Worm (Caenorhabditis elegans) whole organism, L1 larva: ENCODE measurements around the gene F26G1.3.

Source experiments
- C04F5.9 ChIP-seq: sonication (generic microtip); optimal IDR thresholded peaks from 2 replicates; lab custom pipeline; 2016; ENCODE audit warnings: missing genetic modification characterization, missing compliant biosample characterization
- C16A3.4 ChIP-seq: fragments of 150-350 bp; optimal IDR thresholded peaks from 2 replicates; lab custom pipeline; 2014; ENCODE audit warnings: missing biosample characterization, missing genetic modification characterization
- F16B12.6 ChIP-seq: fragments of 150-350 bp; optimal IDR thresholded peaks from 2 replicates; lab custom pipeline; 2014; ENCODE audit warnings: missing biosample characterization, missing genetic modification characterization
- aha-1 ChIP-seq: fragments of 150-350 bp; optimal IDR thresholded peaks from 2 replicates; lab custom pipeline; 2014; ENCODE audit warnings: missing biosample characterization, missing genetic modification characterization
- ama-1 ChIP-seq: fragments of 150-350 bp; optimal IDR thresholded peaks from 2 replicates; lab custom pipeline; 2014
- ceh-63 ChIP-seq: fragments of 200-800 bp; sonication (Bioruptor generic); optimal IDR thresholded peaks from 2 replicates; lab custom pipeline; 2018; ENCODE audit warnings: mild to moderate bottlenecking, missing genetic modification characterization, missing compliant biosample characterization
- ceh-82 ChIP-seq, 3 experiments: fragments of 150-350 bp in 1 of 3; sonication (generic microtip) in 2 of 3; optimal IDR thresholded peaks; 2 replicates each; lab custom pipeline; 2014 to 2017; ENCODE audit warnings: missing biosample characterization in 3 of 3, missing genetic modification characterization in 3 of 3
- dpl-1 ChIP-seq, 3 experiments: fragments of 150-350 bp in 2 of 3; sonication (generic microtip) in 1 of 3; optimal IDR thresholded peaks; 2 replicates each; lab custom pipeline; 2014 to 2017; ENCODE audit warnings: missing biosample characterization in 3 of 3, missing genetic modification characterization in 3 of 3, missing genetic modification reagents in 3 of 3
- efl-1 ChIP-seq, 4 experiments: fragments of 150-350 bp; optimal IDR thresholded peaks in 3 of 4; peaks in 1 of 4; 1 replicate in 1 of 4; 2 replicates in 3 of 4; lab custom pipeline; 2014; ENCODE audit warnings: missing biosample characterization in 2 of 4, missing genetic modification characterization in 2 of 4, missing genetic modification reagents in 2 of 4
- efl-3 ChIP-seq: fragments of 200-800 bp; sonication (Bioruptor generic); optimal IDR thresholded peaks from 2 replicates; lab custom pipeline; 2018; ENCODE audit warnings: mild to moderate bottlenecking, missing genetic modification characterization, missing compliant biosample characterization
- elt-2 ChIP-seq: sonication (generic microtip); optimal IDR thresholded peaks from 2 replicates; lab custom pipeline; 2016; ENCODE audit warnings: missing genetic modification characterization, mild to moderate bottlenecking, inconsistent platforms, missing compliant biosample characterization, missing genetic modification reagents
- elt-3 ChIP-seq, 6 experiments: fragments of 150-350 bp in 1 of 6; sonication (generic microtip); optimal IDR thresholded peaks; 2 replicates each; lab custom pipeline; 2017 to 2018; ENCODE audit warnings: missing biosample characterization in 6 of 6, missing genetic modification characterization in 6 of 6, inconsistent platforms in 1 of 6
- fkh-4 ChIP-seq: sonication (generic microtip); optimal IDR thresholded peaks from 2 replicates; lab custom pipeline; 2016; ENCODE audit warnings: missing compliant biosample characterization, missing genetic modification characterization, borderline replicate concordance
- grh-1 ChIP-seq: fragments of 200-800 bp; sonication (Bioruptor generic); IDR thresholded peaks from 2 replicates; pipeline ENCODE4 v1.3.6; 2022; ENCODE audit warnings: missing genetic modification reagents, missing genetic modification characterization, missing compliant biosample characterization
- hlh-17 ChIP-seq: fragments of 200-800 bp; sonication (Bioruptor generic); optimal IDR thresholded peaks from 2 replicates; lab custom pipeline; 2018; ENCODE audit warnings: missing genetic modification characterization, mild to moderate bottlenecking, missing compliant biosample characterization, moderate library complexity, borderline replicate concordance
- irx-1 ChIP-seq: sonication (generic microtip); optimal IDR thresholded peaks from 2 replicates; lab custom pipeline; 2016; ENCODE audit warnings: missing genetic modification characterization, missing compliant biosample characterization
- jun-1 ChIP-seq: fragments of 150-350 bp; optimal IDR thresholded peaks from 2 replicates; lab custom pipeline; 2014; ENCODE audit warnings: missing biosample characterization, missing genetic modification reagents, missing genetic modification characterization
- lin-13 ChIP-seq: fragments of 150-350 bp; optimal IDR thresholded peaks from 2 replicates; lab custom pipeline; 2014; ENCODE audit warnings: missing biosample characterization, missing genetic modification reagents, missing genetic modification characterization
- lin-14 ChIP-seq: fragments of 200-800 bp; sonication (Bioruptor generic); optimal IDR thresholded peaks from 2 replicates; lab custom pipeline; 2018; ENCODE audit warnings: mild to moderate bottlenecking, missing genetic modification characterization, moderate library complexity, missing compliant biosample characterization
- lin-15B ChIP-seq: fragments of 150-350 bp; sonication (generic microtip); optimal IDR thresholded peaks from 3 replicates; lab custom pipeline; 2014; ENCODE audit warnings: missing biosample characterization, missing genetic modification characterization
- lin-35 ChIP-seq, 2 experiments: fragments of 150-350 bp; optimal IDR thresholded peaks; 2 replicates each; lab custom pipeline; 2014; ENCODE audit warnings: missing biosample characterization in 2 of 2, missing genetic modification characterization in 2 of 2, missing genetic modification reagents in 2 of 2
- lsy-2 ChIP-seq, 2 experiments: fragments of 150-350 bp; optimal IDR thresholded peaks; 2 replicates each; lab custom pipeline; 2014; ENCODE audit warnings: missing biosample characterization in 2 of 2, missing genetic modification characterization in 2 of 2
- mab-9 ChIP-seq: fragments of 200-800 bp; sonication (Bioruptor generic); IDR thresholded peaks from 2 replicates; pipeline ENCODE4 v1.3.6; 2022; ENCODE audit warnings: missing genetic modification reagents, missing genetic modification characterization, missing compliant biosample characterization
- mdl-1 ChIP-seq, 2 experiments: fragments of 150-350 bp; optimal IDR thresholded peaks; 2 replicates each; lab custom pipeline; 2014 to 2017; ENCODE audit warnings: missing biosample characterization in 2 of 2, missing genetic modification characterization in 2 of 2, inconsistent platforms in 1 of 2
- mef-2 ChIP-seq: fragments of 150-350 bp; optimal IDR thresholded peaks from 2 replicates; lab custom pipeline; 2014; ENCODE audit warnings: missing biosample characterization, missing genetic modification characterization
- mep-1 ChIP-seq: fragments of 150-350 bp; optimal IDR thresholded peaks from 2 replicates; lab custom pipeline; 2014; ENCODE audit warnings: missing biosample characterization, missing genetic modification characterization
- nhr-76 ChIP-seq: sonication (generic microtip); optimal IDR thresholded peaks from 2 replicates; lab custom pipeline; 2017; ENCODE audit warnings: missing biosample characterization, missing genetic modification characterization
- nhr-84 ChIP-seq: sonication (generic microtip); optimal IDR thresholded peaks from 2 replicates; lab custom pipeline; 2017; ENCODE audit warnings: missing biosample characterization, missing genetic modification characterization
- nhr-85 ChIP-seq: sonication (generic microtip); peaks from one replicate; lab custom pipeline; 2016; ENCODE audit warnings: missing genetic modification characterization, inconsistent platforms, missing compliant biosample characterization
- nhr-90 ChIP-seq: sonication (generic microtip); optimal IDR thresholded peaks from 2 replicates; lab custom pipeline; 2016; ENCODE audit warnings: mild to moderate bottlenecking, missing genetic modification characterization, missing compliant biosample characterization; ENCODE audit not compliant: poor library complexity
- snpc-4 ChIP-seq: fragments of 150-350 bp; optimal IDR thresholded peaks from 2 replicates; lab custom pipeline; 2014; ENCODE audit warnings: missing biosample characterization, missing genetic modification characterization
- snu-23 ChIP-seq: sonication (generic microtip); optimal IDR thresholded peaks from 2 replicates; lab custom pipeline; 2016; ENCODE audit warnings: missing genetic modification characterization, missing compliant biosample characterization
- sptf-1 ChIP-seq: fragments of 150-350 bp; optimal IDR thresholded peaks from 2 replicates; lab custom pipeline; 2014; ENCODE audit warnings: missing biosample characterization, missing genetic modification characterization
- tbx-2 ChIP-seq: sonication (generic microtip); optimal IDR thresholded peaks from 2 replicates; lab custom pipeline; 2016; ENCODE audit warnings: missing genetic modification characterization, missing compliant biosample characterization
- unc-62 ChIP-seq: fragments of 150-350 bp; optimal IDR thresholded peaks from 2 replicates; lab custom pipeline; 2014; ENCODE audit warnings: missing biosample characterization, missing genetic modification reagents, missing genetic modification characterization
- unc-98 ChIP-seq: fragments of 200-800 bp; sonication (Bioruptor generic); IDR thresholded peaks from 2 replicates; pipeline ENCODE4 v1.3.6; 2022; ENCODE audit warnings: missing genetic modification characterization, missing compliant biosample characterization
- xbp-1 ChIP-seq: sonication (generic microtip); optimal IDR thresholded peaks from 2 replicates; lab custom pipeline; 2016; ENCODE audit warnings: missing genetic modification characterization, missing compliant biosample characterization
- ztf-11 ChIP-seq, 2 experiments: sonication (generic microtip); optimal IDR thresholded peaks; 2 replicates each; lab custom pipeline; 2016 to 2017; ENCODE audit warnings: missing genetic modification characterization in 2 of 2, missing biosample characterization in 1 of 2, missing compliant biosample characterization in 1 of 2

The F26G1.3 gene

ce11 chrII:4758462-4758861 is at the start of gene F26G1.3:
Gene F26G1.3 (plus strand): TSS chrII:4758762.
- TF ChIP-seq sptf-1 (no peak), ztf-11 (tag; optimal IDR thresholded peaks at IDR 0.05; lab: Kevin White, UChicago) (no peak), jun-1 (no peak), ama-1 (lab: Kevin White, UChicago) (no peak), lsy-2 (tag; optimal IDR thresholded peaks at IDR 0.05; lab: Kevin White, UChicago) (no peak), C16A3.4 (no peak), nhr-76 (tag; lab: Kevin White, UChicago) (no peak), C04F5.9 (tag; lab: Kevin White, UChicago) (no peak), mab-9 (GFP tag; lab: Robert Waterston, UW) (no peak), aha-1 (tag; lab: Kevin White, UChicago) (no peak)

DNA sequence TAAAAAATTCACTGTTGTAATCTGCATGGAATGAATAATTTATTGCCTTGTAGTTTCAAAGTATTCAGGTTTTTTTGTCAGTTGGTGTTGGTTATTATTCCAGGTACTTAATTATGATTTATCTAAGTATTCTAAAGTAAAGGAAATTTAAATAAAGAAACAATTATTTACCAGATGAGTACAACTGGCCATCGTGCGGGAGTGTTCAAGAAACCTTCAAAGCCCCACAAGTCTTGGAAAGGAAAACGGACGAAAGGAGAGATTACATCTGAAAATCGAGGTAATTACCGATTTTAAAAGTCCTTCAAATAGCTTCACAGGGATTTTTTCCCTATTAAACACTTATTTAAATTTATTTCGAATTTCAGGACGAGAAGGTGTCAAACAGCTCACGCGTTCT is 48.4 kb upstream of the F26G1.3 start, which contains the start of gene tag-151:
Gene tag-151, plus strand, starts transcription at position 158 of the 400 bp plus-strand sequence.
- no peak for TF ChIP-seq xbp-1
- TF ChIP-seq snpc-4 (tag; lab: Kevin White, UChicago): no peak
- no peak for TF ChIP-seq lin-35 (GFP tag; optimal IDR thresholded peaks at IDR 0.05; lab: Kevin White, UChicago)
- no peak for TF ChIP-seq unc-98 (GFP tag; lab: Robert Waterston, UW)
- TF ChIP-seq fkh-4 (tag; lab: Kevin White, UChicago): no peak
- TF ChIP-seq elt-3 (tag; optimal IDR thresholded peaks at IDR 0.05; lab: Kevin White, UChicago): no peak
- TF ChIP-seq lsy-2 (tag; optimal IDR thresholded peaks at IDR 0.05; lab: Kevin White, UChicago): peak in 1 of 2 experiments; percentile 1
- no peak for TF ChIP-seq mef-2 (tag; lab: Kevin White, UChicago)
- TF ChIP-seq efl-1 (optimal IDR thresholded peaks at IDR 0.05; lab: Kevin White, UChicago): no peak
- TF ChIP-seq efl-1 (GFP tag; optimal IDR thresholded peaks at IDR 0.05 in 1 of 2; lab: Kevin White, UChicago): peak in 1 of 2 experiments; percentile 52
- TF ChIP-seq lin-13 (GFP tag; lab: Kevin White, UChicago): no peak
- TF ChIP-seq F16B12.6 (tag; lab: Kevin White, UChicago): no peak
- no peak for TF ChIP-seq irx-1 (tag; lab: Kevin White, UChicago)
- peak; percentile 11 for TF ChIP-seq nhr-90 (tag; lab: Kevin White, UChicago)
- no peak for TF ChIP-seq lin-14 (GFP tag; lab: Kevin White, UChicago)
- no peak for TF ChIP-seq ama-1 (lab: Kevin White, UChicago)
- no peak for TF ChIP-seq tbx-2 (tag; lab: Kevin White, UChicago)
- TF ChIP-seq nhr-85 (tag; lab: Kevin White, UChicago): no peak

DNA sequence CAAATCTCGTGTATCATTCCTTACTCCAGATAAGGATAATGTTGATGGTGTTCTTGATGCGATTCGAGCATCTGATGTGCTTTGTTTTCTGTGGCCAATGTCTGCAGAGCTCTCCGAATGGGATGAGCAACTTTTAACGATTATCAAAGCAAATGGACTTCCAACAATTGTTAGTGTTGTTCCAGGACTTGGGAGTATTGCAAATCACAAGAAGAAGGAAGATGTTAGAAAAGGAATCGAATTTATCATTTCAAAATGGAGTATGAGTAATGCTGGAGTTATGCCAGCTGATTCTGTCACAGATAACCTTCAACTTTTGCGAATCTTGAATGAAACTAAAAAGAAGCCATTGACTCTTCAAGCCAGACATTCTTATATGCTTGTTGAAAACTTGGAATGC is 47.7 kb upstream of the F26G1.3 start:
- TF ChIP-seq snu-23 (GFP tag; lab: Kevin White, UChicago) (no peak), nhr-76 (tag; lab: Kevin White, UChicago) (no peak), ceh-63 (no peak), ama-1 (lab: Kevin White, UChicago) (no peak), ceh-82 (tag; optimal IDR thresholded peaks at IDR 0.05; lab: Kevin White, UChicago) (no peak), efl-3 (GFP tag; lab: Kevin White, UChicago) (no peak), C16A3.4 (no peak)

DNA sequence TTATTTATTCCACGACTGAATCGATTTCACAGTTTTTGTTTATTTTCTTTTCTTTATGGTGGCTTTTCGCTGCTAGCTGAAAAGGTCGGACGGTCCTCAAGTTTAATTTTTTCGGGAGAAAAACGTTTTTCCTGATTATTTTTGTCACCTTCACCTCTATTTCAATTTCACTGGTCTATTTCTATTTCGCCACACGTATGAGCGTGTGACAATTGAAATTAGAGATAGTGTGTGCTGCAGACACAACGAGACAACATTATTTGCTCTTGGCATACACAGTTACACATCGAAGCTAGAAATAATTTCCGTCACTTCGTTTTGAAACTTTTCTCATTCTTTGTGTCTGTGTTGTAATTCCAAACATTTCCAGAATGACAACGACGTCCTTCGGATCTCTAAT is 42.9 kb upstream of the F26G1.3 start, which contains the start of gene F41C3.8:
Gene F41C3.8, plus strand, starts transcription at position 371 of the 400 bp plus-strand sequence.
- TF ChIP-seq nhr-84 (tag; lab: Kevin White, UChicago): no peak
- TF ChIP-seq unc-62 (GFP tag; lab: Kevin White, UChicago): no peak
- no peak for TF ChIP-seq hlh-17 (GFP tag; lab: Kevin White, UChicago)
- TF ChIP-seq elt-2 (tag; lab: Kevin White, UChicago): peak; percentile 33
- no peak for TF ChIP-seq lin-15B (tag; lab: Kevin White, UChicago)
- peak in 1 of 2 experiments; percentile 21 for TF ChIP-seq lin-35 (GFP tag; optimal IDR thresholded peaks at IDR 0.05; lab: Kevin White, UChicago)

DNA sequence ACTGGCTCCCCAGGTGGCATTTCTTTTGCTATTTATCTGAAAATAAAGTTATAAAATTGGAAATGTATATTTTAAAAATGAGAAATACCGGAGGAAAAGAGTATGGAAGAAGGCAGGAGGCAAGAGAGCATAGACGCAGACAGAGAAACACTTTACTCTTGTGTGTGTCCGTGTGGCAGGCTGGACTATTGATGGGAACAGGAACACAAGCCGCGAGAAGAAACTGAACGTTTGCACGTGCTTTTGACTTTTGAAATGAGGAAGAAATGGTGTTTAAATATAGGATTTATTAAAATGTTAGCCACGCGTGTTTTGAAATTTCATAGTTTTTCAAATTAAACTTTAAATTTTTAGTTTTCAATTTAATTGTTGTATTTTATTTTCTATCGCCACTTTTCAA is 32.4 kb upstream of the F26G1.3 start, which contains the start of gene F10G7.10:
Gene F10G7.10, minus strand, starts transcription at position 145 of the 400 bp plus-strand sequence.
- TF ChIP-seq mep-1 (tag; lab: Kevin White, UChicago): peak; percentile 15
- no peak for TF ChIP-seq grh-1 (GFP tag; lab: Robert Waterston, UW)
- peak; percentile 56 for TF ChIP-seq lin-14 (GFP tag; lab: Kevin White, UChicago)
- TF ChIP-seq mdl-1 (tag; optimal IDR thresholded peaks at IDR 0.05; lab: Kevin White, UChicago): peak in 1 of 2 experiments; percentile 19
- TF ChIP-seq dpl-1 (GFP tag; optimal IDR thresholded peaks at IDR 0.05; lab: Kevin White, UChicago): peak in 1 of 3 experiments; percentile 4
- TF ChIP-seq, all 84 proteins: peak for 4
